In the genomic region with DNA sequence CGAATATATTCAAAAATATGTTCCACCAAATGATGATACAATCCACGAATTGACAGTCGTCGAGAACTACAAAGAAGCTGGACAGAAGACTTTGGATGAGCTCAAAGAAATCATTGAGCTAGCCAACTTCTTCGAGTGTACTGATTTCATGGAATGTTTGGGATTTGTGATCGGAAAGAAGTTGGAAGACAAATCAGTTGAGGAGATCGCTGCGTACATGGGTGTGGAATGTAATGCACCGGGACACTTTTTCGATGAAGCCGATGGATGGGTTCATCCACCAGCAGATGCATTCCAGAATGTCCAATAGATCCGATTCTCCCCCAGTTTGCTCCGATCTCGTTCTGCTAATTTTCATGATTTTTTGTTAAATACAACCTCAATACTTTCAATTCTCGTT, we compare ENCODE assay signal across 3 worm cellular contexts.
TF ChIP-seq lines count a peak whose summit lies in the region.

No protein-coding gene starts in this region.

TF ChIP-seq in whole organism, L2 larva, 48 proteins besides CTCF, POLR2A, EP300 and RAD21:
- TF ChIP-seq sma-9 (GFP tag; optimal IDR thresholded peaks at IDR 0.05; lab: Kevin White, UChicago) (peak; percentile 15), sma-9 (tag; optimal IDR thresholded peaks at IDR 0.05; lab: Kevin White, UChicago) (no peak), ztf-4 (tag; optimal IDR thresholded peaks at IDR 0.05; lab: Kevin White, UChicago) (no peak), nhr-12 (tag; optimal IDR thresholded peaks at IDR 0.05; lab: Kevin White, UChicago) (no peak), crh-2 (tag; optimal IDR thresholded peaks at IDR 0.05; lab: Kevin White, UChicago) (no peak), snpc-4 (tag; optimal IDR thresholded peaks at IDR 0.05; lab: Kevin White, UChicago) (no peak), ceh-82 (tag; optimal IDR thresholded peaks at IDR 0.05; lab: Kevin White, UChicago) (no peak)

TF ChIP-seq in whole organism, L4 larva, 104 proteins besides CTCF, POLR2A, EP300 and RAD21:
- TF ChIP-seq unc-62 (GFP tag; optimal IDR thresholded peaks at IDR 0.05 in 1 of 2; lab: Kevin White, UChicago) (peak in 1 of 2 experiments; percentile 55), unc-62 (tag; optimal IDR thresholded peaks at IDR 0.05; lab: Kevin White, UChicago) (no peak), mes-2 (tag; optimal IDR thresholded peaks at IDR 0.05; lab: Kevin White, UChicago; ENCODE audit: poor library complexity, severe bottlenecking) (no peak), nhr-11 (tag; optimal IDR thresholded peaks at IDR 0.05; lab: Kevin White, UChicago) (no peak), tra-1 (GFP tag; IDR thresholded peaks at IDR 0.05; lab: Robert Waterston, UW) (no peak), ceh-44 (GFP tag; IDR thresholded peaks at IDR 0.05; lab: Robert Waterston, UW) (no peak), F44E2.7 (GFP tag; IDR thresholded peaks at IDR 0.05; lab: Robert Waterston, UW) (no peak), dve-1 (tag; optimal IDR thresholded peaks at IDR 0.05; lab: Kevin White, UChicago; ENCODE audit: insufficient read depth) (peak; percentile 21)

TF ChIP-seq in whole organism, young adult, 124 proteins besides CTCF, POLR2A, EP300 and RAD21:
- TF ChIP-seq chd-7 (tag; optimal IDR thresholded peaks at IDR 0.05; lab: Kevin White, UChicago) (peak; percentile 8), madf-3 (GFP tag; IDR thresholded peaks at IDR 0.05; lab: Robert Waterston, UW) (no peak), ztf-25 (GFP tag; IDR thresholded peaks at IDR 0.05; lab: Robert Waterston, UW) (no peak), repo-1 (tag; optimal IDR thresholded peaks at IDR 0.05; lab: Kevin White, UChicago) (peak; percentile 53)
